Fruit fly (Drosophila melanogaster) S2 (cell line): ENCODE measurements around the gene CG14300.
A peak's percentile ranks its signal among the peaks of the same experiment; 100 is the strongest.

Experiments used
- CG8478 ChIP-seq: fragments of >200 bp; optimal IDR thresholded peaks from 2 replicates; lab custom pipeline; 2018
- CTCF ChIP-seq, 2 experiments: fragments of >200 bp; optimal IDR thresholded peaks; 2 replicates each; lab custom pipeline; 2018

CG14300 gene

DNA sequence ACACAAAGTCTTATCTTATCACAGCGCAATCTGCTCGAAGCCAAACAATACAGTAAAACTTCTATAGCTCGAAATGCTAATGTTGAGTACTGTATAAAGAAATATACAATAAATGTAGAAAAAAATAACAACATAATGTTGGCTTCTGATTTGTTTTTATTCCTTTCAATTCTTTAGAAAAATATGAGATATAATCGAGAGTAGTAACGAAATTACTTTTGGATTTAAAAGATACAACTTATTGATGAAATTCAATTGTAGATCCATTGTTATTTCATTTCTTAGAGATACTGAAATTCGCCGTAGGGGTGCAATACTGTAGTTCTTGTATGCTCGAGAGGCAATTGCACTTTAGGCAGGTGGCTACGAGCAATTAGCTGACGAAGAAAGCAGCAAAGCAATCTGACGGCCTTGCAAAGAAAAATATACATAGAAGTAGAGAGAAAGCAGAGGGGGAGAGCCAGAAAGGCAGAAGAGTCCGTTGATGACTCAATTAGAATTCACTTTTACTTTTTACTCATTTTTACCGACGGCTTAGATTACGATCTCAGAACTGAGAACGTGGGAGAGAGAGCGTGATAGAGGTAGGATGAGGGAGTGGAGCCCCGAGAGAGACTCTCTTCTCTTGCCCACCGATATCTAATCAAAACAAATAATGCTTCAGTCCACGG is 22.9 kb downstream of the CG14300 start:
- TF ChIP-seq CG8478 (lab: Kevin White, UChicago) (no peak), CTCF (optimal IDR thresholded peaks at IDR 0.05; lab: Kevin White, UChicago) (no peak)

DNA sequence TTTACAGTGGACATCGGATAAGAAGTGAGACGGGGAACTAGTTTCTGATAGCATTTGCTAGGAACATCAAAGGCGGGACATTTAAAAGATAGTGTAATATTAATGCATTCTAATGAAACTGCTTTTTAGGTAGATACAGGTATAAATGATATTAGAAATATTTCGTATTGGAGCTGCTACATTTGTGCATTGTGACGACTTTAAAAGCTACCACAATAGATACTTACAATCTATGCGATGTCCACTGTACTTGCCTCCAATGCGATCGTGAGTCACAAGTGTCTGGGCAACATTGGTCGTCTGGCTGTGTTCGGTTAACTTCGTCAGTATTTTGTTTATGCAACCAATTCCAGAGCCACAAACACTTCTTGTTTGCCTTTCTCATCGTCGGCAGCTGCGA is 23.7 kb downstream of the CG14300 start:
- no peak for TF ChIP-seq CTCF (optimal IDR thresholded peaks at IDR 0.05; lab: Kevin White, UChicago)
- TF ChIP-seq CG8478 (lab: Kevin White, UChicago): no peak

DNA sequence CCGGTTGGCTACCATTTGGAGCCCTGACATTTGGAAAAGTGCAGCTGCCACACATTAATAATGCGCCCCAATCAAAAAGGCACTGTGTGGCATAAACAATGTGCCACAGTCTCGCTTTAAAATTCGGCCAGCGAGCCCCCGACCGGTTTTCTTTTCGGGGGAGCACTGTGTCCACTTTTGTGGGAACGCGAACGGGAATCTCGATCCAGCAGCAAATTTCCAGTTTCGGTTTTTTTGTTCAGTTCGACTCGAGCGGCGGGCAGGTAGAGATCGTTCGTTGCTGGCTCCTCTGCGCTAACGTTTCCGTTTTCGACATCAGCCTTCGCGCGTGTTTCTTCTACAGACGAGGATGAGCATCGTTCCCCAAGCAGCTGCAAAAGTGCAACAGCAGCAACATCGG is 24.4 kb downstream of the CG14300 start, which contains the start of gene CG7702:
Gene CG7702 (plus strand): TSS at position 239 of the 400 bp plus-strand sequence.
- TF ChIP-seq CTCF (optimal IDR thresholded peaks at IDR 0.05; lab: Kevin White, UChicago) (no peak), CG8478 (lab: Kevin White, UChicago) (no peak)

DNA sequence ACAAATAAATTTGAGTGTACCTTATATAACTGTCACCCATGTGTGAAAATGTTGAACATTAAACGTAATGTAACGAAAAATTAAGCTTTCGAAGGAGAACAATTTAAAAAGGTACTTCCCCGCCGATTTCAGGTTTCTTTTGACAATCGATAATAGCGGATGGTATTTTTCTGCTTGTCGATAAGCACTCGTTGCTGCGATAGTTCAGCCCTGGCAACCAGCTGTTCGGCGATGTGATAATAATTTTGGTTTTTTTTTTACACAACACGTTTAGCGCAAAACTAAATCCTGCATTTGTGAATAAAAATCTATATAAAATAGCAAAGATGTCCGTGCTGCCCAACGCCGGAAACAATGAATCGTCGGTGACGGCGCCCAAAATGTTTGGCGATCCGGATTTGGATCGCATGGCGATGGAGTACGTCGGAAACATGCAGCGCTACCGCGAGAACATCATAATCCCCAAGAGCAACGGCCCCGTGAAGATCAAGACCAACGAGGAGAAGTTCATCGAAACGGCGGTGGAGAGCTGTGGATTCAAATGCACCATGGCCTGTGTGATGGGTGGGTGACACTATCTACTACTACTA is 25.8 kb downstream of the CG14300 start, which contains the start of gene CG31229:
Gene CG31229 (plus strand): TSS at position 194 of the 590 bp plus-strand sequence.
- TF ChIP-seq CTCF (optimal IDR thresholded peaks at IDR 0.05; lab: Kevin White, UChicago): no peak
- no peak for TF ChIP-seq CG8478 (lab: Kevin White, UChicago)

DNA sequence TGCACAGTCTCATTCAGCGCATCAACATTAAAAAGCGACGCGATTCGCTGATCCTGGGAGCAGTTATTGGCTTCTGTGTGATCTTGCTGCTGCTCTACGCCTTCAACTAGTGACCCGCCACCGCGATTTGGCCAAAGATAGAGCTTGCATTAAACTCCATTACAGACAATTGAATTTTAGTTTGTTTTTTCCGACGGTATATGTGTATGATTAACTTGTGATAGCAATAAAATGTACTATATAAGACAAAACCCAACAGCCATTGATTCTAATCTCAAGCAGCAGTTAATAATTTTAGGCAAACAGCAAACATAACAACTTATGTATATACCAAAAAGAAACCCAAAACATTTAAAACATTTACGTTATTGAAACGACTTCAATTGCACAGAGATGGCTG is 28.4 kb downstream of the CG14300 start, which contains the start of gene CG31231:
Gene CG31231 (plus strand): TSS at position 301 of the 400 bp plus-strand sequence.
- TF ChIP-seq CG8478 (lab: Kevin White, UChicago) (no peak), CTCF (optimal IDR thresholded peaks at IDR 0.05; lab: Kevin White, UChicago) (no peak)

DNA sequence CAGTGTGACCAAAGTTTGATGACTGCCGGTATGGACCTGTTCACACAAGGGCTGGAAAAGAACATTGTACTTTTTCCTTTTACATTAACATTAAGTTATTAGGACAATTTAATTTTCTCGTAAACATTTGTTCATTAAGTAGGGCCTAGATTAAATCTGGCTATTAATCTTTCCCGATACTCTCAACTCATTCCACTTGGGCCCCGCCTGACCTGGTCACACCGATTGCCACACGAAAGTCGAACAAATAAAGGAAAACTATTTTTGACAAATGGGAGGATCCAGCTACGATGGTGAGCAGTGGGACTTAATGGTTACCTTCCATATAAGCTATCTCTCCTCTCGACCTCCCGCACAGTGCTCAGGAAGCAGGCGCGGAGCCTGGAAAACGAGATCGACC is 30.0 kb downstream of the CG14300 start, which contains the start of the genes Cpsf73 and Gos28:
Gene Cpsf73 (minus strand): TSS at position 28 of the 400 bp plus-strand sequence.
Gene Gos28 (plus strand): TSS at position 214 of the 400 bp plus-strand sequence.
- TF ChIP-seq CG8478 (lab: Kevin White, UChicago) (no peak), CTCF (optimal IDR thresholded peaks at IDR 0.05; lab: Kevin White, UChicago) (peak in 1 of 2 experiments; percentile 18)

DNA sequence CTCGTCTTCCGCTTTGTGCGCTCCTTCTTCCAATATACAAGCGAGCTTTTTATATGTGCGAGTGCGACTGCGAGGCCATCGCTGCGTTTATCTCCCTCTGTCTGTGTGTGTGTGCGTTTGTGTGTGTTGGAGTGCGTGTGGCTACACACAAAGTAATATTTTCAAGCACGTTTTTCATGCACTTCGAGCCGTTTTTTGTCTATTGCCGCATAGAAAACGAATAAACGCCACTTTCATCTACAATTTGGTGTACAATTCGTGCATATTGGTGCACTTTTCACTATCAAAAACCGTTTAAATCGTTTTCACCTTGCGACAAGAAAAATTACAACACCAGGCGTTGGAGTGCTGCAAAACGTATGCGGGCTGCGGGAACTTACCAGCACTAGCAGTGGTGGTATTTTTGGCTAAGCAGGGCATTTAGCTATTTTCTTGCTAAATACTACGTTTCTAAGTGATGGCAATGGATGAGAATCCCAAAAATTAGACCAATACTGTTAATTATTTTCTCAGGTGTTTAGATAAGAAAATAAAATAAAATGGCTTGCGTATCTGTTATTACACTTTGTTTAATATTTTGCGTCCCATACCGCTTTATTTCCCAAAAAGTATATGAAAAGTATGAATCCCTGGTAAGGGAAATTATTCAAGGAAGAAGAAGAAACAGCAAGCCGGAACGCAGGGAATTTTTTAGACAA is 34.4 kb downstream of the CG14300 start, which contains the start of the genes CG31224 and CstF64:
Gene CG31224 (minus strand): TSS at position 365 of the 698 bp plus-strand sequence.
Gene CstF64 (plus strand): TSS at position 674 of the 698 bp plus-strand sequence.
- no peak for TF ChIP-seq CTCF (optimal IDR thresholded peaks at IDR 0.05; lab: Kevin White, UChicago)
- TF ChIP-seq CG8478 (lab: Kevin White, UChicago): no peak

DNA sequence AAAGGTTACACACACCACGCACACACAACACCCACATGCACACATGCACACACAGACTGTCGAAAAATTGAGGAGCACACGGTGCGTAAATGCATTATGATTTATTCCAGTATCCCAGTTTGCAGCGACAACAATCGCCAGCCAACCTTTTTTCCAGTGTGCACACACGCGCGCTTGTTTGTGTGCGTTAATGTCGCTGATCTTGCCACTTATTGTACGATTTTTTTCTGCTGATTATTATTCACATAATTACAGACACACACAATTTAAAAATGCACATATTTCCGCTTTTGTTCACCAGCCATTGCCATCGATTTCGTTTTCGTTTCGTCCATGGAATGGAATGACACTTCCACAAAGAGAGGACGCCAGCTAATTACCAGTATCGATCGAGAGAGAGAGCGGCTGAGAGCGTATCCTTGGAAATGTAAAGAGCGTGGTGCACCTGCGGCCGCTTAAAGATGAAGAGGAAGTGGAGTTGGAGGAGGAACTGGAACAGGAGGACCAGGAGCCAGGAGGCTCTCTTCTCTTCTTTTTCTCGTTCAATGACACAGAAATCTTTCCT is 35.0 kb downstream of the CG14300 start:
- TF ChIP-seq CG8478 (lab: Kevin White, UChicago): no peak
- no peak for TF ChIP-seq CTCF (optimal IDR thresholded peaks at IDR 0.05; lab: Kevin White, UChicago)

DNA sequence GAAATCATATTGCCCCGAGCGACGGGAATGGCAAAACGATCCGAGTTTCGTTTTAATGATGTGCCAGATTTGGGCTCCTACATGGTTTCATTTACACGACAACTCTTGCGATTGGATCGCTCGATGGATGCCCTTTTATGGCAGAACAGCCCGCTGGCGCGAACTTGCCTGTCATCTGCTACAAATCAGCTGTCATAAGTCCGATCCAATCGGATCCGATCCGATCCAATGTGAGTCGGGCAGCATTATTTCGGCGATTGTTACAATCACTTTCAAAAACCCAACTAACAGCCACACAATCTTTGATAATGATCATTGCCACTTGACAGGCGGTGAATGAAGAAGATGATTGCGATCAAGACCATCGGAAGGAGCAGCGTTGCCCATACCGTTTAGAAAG is 49.9 kb downstream of the CG14300 start:
- TF ChIP-seq CG8478 (lab: Kevin White, UChicago) (no peak), CTCF (optimal IDR thresholded peaks at IDR 0.05; lab: Kevin White, UChicago) (no peak)
